Worm (Caenorhabditis elegans): Measurements from ENCODE around the gene uroc-1.

DNA sequence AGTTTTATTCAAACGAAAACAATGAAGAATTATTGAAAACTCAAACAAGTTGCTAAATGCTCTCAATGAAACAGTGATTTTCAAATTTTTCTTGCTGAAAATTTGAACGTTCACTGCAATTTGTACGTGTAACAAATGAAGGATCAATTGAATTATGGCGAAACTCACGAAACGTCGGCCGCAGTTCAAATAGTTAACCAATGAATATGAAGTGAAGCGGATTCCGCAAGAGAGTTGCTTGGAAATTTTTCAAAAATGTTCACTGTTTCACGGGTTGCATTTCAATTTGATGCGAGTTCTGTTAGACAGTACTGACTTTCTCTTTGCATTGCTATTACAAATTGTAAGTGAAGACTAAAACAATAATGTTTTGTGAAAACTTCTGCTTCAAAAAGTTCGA lies 7.6 kb downstream of the uroc-1 start:
- TF ChIP-seq blmp-1 (tag; optimal IDR thresholded peaks at IDR 0.05) = no peak
- TF ChIP-seq unc-62 (GFP tag; optimal IDR thresholded peaks at IDR 0.05) = no peak
